Worm (Caenorhabditis elegans): ENCODE data around the gene pup-2.

DNA sequence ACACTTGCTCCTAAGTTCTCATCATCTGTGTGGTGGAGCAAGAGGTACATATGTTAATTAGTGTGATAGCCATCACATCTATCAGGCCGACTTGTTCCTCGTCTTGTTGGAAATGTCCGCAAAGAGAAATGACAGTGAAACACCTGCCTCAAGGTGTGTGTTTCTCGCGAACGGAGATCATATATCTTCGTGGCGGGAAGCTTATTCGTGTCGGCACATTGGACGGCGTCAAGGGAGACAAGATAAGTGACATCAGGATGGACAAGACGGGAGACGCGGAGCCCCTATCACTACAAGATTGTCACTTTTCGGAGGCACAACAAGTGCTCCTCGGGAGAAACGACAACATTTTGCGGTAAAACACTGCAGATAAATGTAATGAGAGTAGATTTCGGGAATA, 46.0 kb upstream of the pup-2 start:
- TF ChIP-seq dao-5 (tag; optimal IDR thresholded peaks at IDR 0.05) (no peak), W03F9.2 (tag; optimal IDR thresholded peaks at IDR 0.05) (no peak)
